Fruit fly (Drosophila melanogaster) whole organism, prepupa: Measurements from ENCODE around the gene Tsp97E.
A peak's percentile ranks its signal among the peaks of the same experiment; 100 is the strongest.

Experiments
- Blimp-1 ChIP-seq: fragments of 200-800 bp; sonication (Bioruptor generic); optimal IDR thresholded peaks from 3 replicates; lab custom pipeline; 2017; ENCODE audit warnings: missing biosample characterization, missing genetic modification characterization, mild to moderate bottlenecking, moderate library complexity, missing genetic modification reagents
- CG10631 ChIP-seq: fragments of 200-800 bp; sonication (Bioruptor generic); optimal IDR thresholded peaks from 2 replicates; lab custom pipeline; 2016; ENCODE audit warnings: missing biosample characterization, missing genetic modification characterization
- CG10669 ChIP-seq: fragments of 200-800 bp; sonication (Bioruptor generic); optimal IDR thresholded peaks from 3 replicates; lab custom pipeline; 2018; ENCODE audit warnings: missing biosample characterization, mild to moderate bottlenecking, missing genetic modification characterization, moderate library complexity
- CG11762 ChIP-seq: fragments of 200-800 bp; sonication (Bioruptor generic); optimal IDR thresholded peaks from 3 replicates; lab custom pipeline; 2016; ENCODE audit warnings: missing biosample characterization, missing genetic modification characterization; ENCODE audit not compliant: insufficient read depth
- CG11902 ChIP-seq: fragments of 200-800 bp; sonication (Bioruptor generic); optimal IDR thresholded peaks from 3 replicates; lab custom pipeline; 2016; ENCODE audit warnings: missing biosample characterization, missing genetic modification characterization
- CG15336 ChIP-seq: fragments of 200-800 bp; sonication (Bioruptor generic); IDR thresholded peaks from 2 replicates; pipeline ENCODE4 v1.3.6; 2022; ENCODE audit warnings: missing biosample characterization, missing genetic modification characterization
- CG1621 ChIP-seq: fragments of 200-800 bp; sonication (Bioruptor generic); optimal IDR thresholded peaks from 3 replicates; lab custom pipeline; 2018; ENCODE audit warnings: missing biosample characterization, mild to moderate bottlenecking, missing genetic modification characterization
- CG16779 ChIP-seq: fragments of 200-800 bp; sonication (Bioruptor generic); optimal IDR thresholded peaks from 3 replicates; lab custom pipeline; 2017; ENCODE audit warnings: missing biosample characterization, mild to moderate bottlenecking, missing genetic modification characterization
- CG3032 ChIP-seq: fragments of 200-800 bp; optimal IDR thresholded peaks from 2 replicates; lab custom pipeline; 2019; ENCODE audit warnings: missing biosample characterization, mild to moderate bottlenecking, missing genetic modification characterization, moderate library complexity
- CG31627 ChIP-seq: fragments of 200-800 bp; sonication (Bioruptor generic); optimal IDR thresholded peaks from 3 replicates; lab custom pipeline; 2016; ENCODE audit warnings: missing biosample characterization, missing genetic modification characterization
- CG32006 ChIP-seq: fragments of 200-800 bp; sonication (Bioruptor generic); optimal IDR thresholded peaks from 3 replicates; lab custom pipeline; 2017; ENCODE audit warnings: missing biosample characterization, mild to moderate bottlenecking, missing genetic modification characterization
- CG34406 ChIP-seq: fragments of 200-800 bp; sonication (Bioruptor generic); optimal IDR thresholded peaks from 3 replicates; lab custom pipeline; 2016; ENCODE audit warnings: missing biosample characterization, missing genetic modification characterization
- CG3919 ChIP-seq: fragments of 200-800 bp; sonication (Bioruptor generic); optimal IDR thresholded peaks from 3 replicates; lab custom pipeline; 2016; ENCODE audit warnings: missing biosample characterization, missing genetic modification characterization
- CG4318 ChIP-seq: fragments of 200-800 bp; sonication (Bioruptor generic); optimal IDR thresholded peaks from 3 replicates; lab custom pipeline; 2017; ENCODE audit warnings: missing biosample characterization, mild to moderate bottlenecking, missing genetic modification characterization
- CG6163 ChIP-seq: fragments of 200-800 bp; sonication (Bioruptor generic); IDR thresholded peaks from 3 replicates; pipeline ENCODE4 v1.3.6; 2022; ENCODE audit warnings: missing biosample characterization, missing genetic modification characterization
- CG6276 ChIP-seq: fragments of 200-800 bp; sonication (Bioruptor generic); optimal IDR thresholded peaks from 2 replicates; lab custom pipeline; 2017; ENCODE audit warnings: missing biosample characterization, mild to moderate bottlenecking, missing genetic modification characterization
- CG6792 ChIP-seq: fragments of 200-800 bp; sonication (Bioruptor generic); optimal IDR thresholded peaks from 3 replicates; lab custom pipeline; 2016; ENCODE audit warnings: missing biosample characterization, missing genetic modification characterization
- CG6808 ChIP-seq: fragments of 200-800 bp; sonication (Bioruptor generic); optimal IDR thresholded peaks from 3 replicates; lab custom pipeline; 2017; ENCODE audit warnings: missing biosample characterization, missing genetic modification characterization, mild to moderate bottlenecking, moderate library complexity, missing genetic modification reagents
- CG6854 ChIP-seq: fragments of 200-800 bp; sonication (Bioruptor generic); optimal IDR thresholded peaks from 2 replicates; lab custom pipeline; 2017; ENCODE audit warnings: missing biosample characterization, mild to moderate bottlenecking, missing genetic modification characterization
- CG8119 ChIP-seq: fragments of 200-800 bp; sonication (Bioruptor generic); IDR thresholded peaks from 3 replicates; pipeline ENCODE4 v1.3.6; 2022; ENCODE audit warnings: missing biosample characterization, missing genetic modification characterization
- CG8319 ChIP-seq: fragments of 200-800 bp; sonication (Bioruptor generic); optimal IDR thresholded peaks from 3 replicates; lab custom pipeline; 2016; ENCODE audit warnings: missing biosample characterization, missing genetic modification characterization
- Eip75B ChIP-seq: fragments of 200-800 bp; sonication (Bioruptor generic); optimal IDR thresholded peaks from 3 replicates; lab custom pipeline; 2016; ENCODE audit warnings: missing biosample characterization, missing genetic modification characterization
- Eip78C ChIP-seq: fragments of 200-800 bp; sonication (Bioruptor generic); peaks from one replicate; lab custom pipeline; 2016; ENCODE audit warnings: missing biosample characterization, missing genetic modification characterization
- Eip93F ChIP-seq: fragments of 200-800 bp; sonication (Bioruptor generic); optimal IDR thresholded peaks from 2 replicates; lab custom pipeline; 2016; ENCODE audit warnings: missing biosample characterization, mild to moderate bottlenecking, missing genetic modification characterization
- Ets21C ChIP-seq: fragments of 200-800 bp; sonication (Bioruptor generic); optimal IDR thresholded peaks from 3 replicates; lab custom pipeline; 2016; ENCODE audit warnings: missing biosample characterization, missing genetic modification characterization
- Gug ChIP-seq: fragments of 200-800 bp; sonication (Bioruptor generic); IDR thresholded peaks from 2 replicates; pipeline ENCODE4 v1.3.6; 2022; ENCODE audit warnings: missing biosample characterization, missing genetic modification characterization
- Hr38 ChIP-seq: sonication (Bioruptor generic); optimal IDR thresholded peaks from 2 replicates; lab custom pipeline; 2016; ENCODE audit warnings: missing biosample characterization, missing genetic modification characterization
- Hr39 ChIP-seq: fragments of 200-800 bp; sonication (Bioruptor generic); optimal IDR thresholded peaks from 2 replicates; lab custom pipeline; 2016; ENCODE audit warnings: missing biosample characterization, missing genetic modification characterization
- Hr4 ChIP-seq: fragments of 200-800 bp; sonication (Bioruptor generic); optimal IDR thresholded peaks from 3 replicates; lab custom pipeline; 2016; ENCODE audit warnings: missing biosample characterization, missing genetic modification characterization
- Lpt ChIP-seq: fragments of 200-800 bp; sonication (Bioruptor generic); optimal IDR thresholded peaks from 3 replicates; lab custom pipeline; 2016; ENCODE audit warnings: missing biosample characterization, missing genetic modification characterization
- Met ChIP-seq: fragments of 200-800 bp; sonication (Bioruptor generic); optimal IDR thresholded peaks from 3 replicates; lab custom pipeline; 2016; ENCODE audit warnings: missing biosample characterization, missing genetic modification characterization
- OdsH ChIP-seq: fragments of 200-800 bp; sonication (Bioruptor generic); optimal IDR thresholded peaks from 3 replicates; lab custom pipeline; 2016; ENCODE audit warnings: missing biosample characterization, missing genetic modification characterization
- Smox ChIP-seq: fragments of 200-800 bp; sonication (Bioruptor generic); optimal IDR thresholded peaks from 3 replicates; lab custom pipeline; 2016; ENCODE audit warnings: missing biosample characterization, missing genetic modification characterization
- Sox102F ChIP-seq: fragments of 200-800 bp; sonication (Bioruptor generic); optimal IDR thresholded peaks from 2 replicates; lab custom pipeline; 2016; ENCODE audit warnings: missing biosample characterization, mild to moderate bottlenecking, missing genetic modification characterization
- Sox14 ChIP-seq: fragments of 200-800 bp; sonication (Bioruptor generic); optimal IDR thresholded peaks from 3 replicates; lab custom pipeline; 2016; ENCODE audit warnings: missing biosample characterization, missing genetic modification characterization
- Sox15 ChIP-seq: fragments of 200-800 bp; sonication (Bioruptor generic); optimal IDR thresholded peaks from 3 replicates; lab custom pipeline; 2016; ENCODE audit warnings: missing biosample characterization, missing genetic modification characterization
- achi ChIP-seq: fragments of 200-800 bp; sonication (Bioruptor generic); optimal IDR thresholded peaks from 3 replicates; lab custom pipeline; 2016; ENCODE audit warnings: missing biosample characterization, missing genetic modification characterization
- cyc ChIP-seq: fragments of 200-800 bp; sonication (Bioruptor generic); optimal IDR thresholded peaks from 3 replicates; lab custom pipeline; 2016; ENCODE audit warnings: missing biosample characterization, missing genetic modification characterization
- dac ChIP-seq: fragments of 200-800 bp; sonication (Bioruptor generic); optimal IDR thresholded peaks from 2 replicates; lab custom pipeline; 2017; ENCODE audit warnings: missing biosample characterization, mild to moderate bottlenecking, missing genetic modification characterization
- dsx ChIP-seq: fragments of 200-800 bp; optimal IDR thresholded peaks from 3 replicates; lab custom pipeline; 2019; ENCODE audit warnings: missing biosample characterization, mild to moderate bottlenecking, missing genetic modification characterization, moderate library complexity; ENCODE audit not compliant: poor library complexity, severe bottlenecking
- eg ChIP-seq: fragments of 200-800 bp; sonication (Bioruptor generic); IDR thresholded peaks from 3 replicates; pipeline ENCODE4 v1.3.6; 2022; ENCODE audit warnings: missing biosample characterization, missing genetic modification characterization
- esn ChIP-seq: fragments of 200-800 bp; sonication (Bioruptor generic); optimal IDR thresholded peaks from 2 replicates; lab custom pipeline; 2016; ENCODE audit warnings: missing biosample characterization, mild to moderate bottlenecking, missing genetic modification characterization, moderate library complexity
- fd59A ChIP-seq: fragments of 200-800 bp; sonication (Bioruptor generic); optimal IDR thresholded peaks from 2 replicates; lab custom pipeline; 2017; ENCODE audit warnings: missing biosample characterization, mild to moderate bottlenecking, missing genetic modification characterization, missing genetic modification reagents
- fd85E ChIP-seq: fragments of 200-800 bp; sonication (Bioruptor generic); optimal IDR thresholded peaks from 3 replicates; lab custom pipeline; 2016; ENCODE audit warnings: missing biosample characterization, missing genetic modification characterization
- fkh ChIP-seq: fragments of 200-800 bp; sonication (Bioruptor generic); optimal IDR thresholded peaks from 3 replicates; lab custom pipeline; 2017; ENCODE audit warnings: missing biosample characterization, mild to moderate bottlenecking, missing genetic modification characterization, moderate library complexity
- lz ChIP-seq: fragments of 200-800 bp; sonication (Bioruptor generic); optimal IDR thresholded peaks from 3 replicates; lab custom pipeline; 2016; ENCODE audit warnings: missing biosample characterization, missing genetic modification characterization
- net ChIP-seq: fragments of 200-800 bp; sonication (Bioruptor generic); optimal IDR thresholded peaks from 3 replicates; lab custom pipeline; 2016; ENCODE audit warnings: missing biosample characterization, missing genetic modification characterization
- pdm3 ChIP-seq: fragments of 200-800 bp; sonication (Bioruptor generic); optimal IDR thresholded peaks from 3 replicates; lab custom pipeline; 2016; ENCODE audit warnings: missing biosample characterization, missing genetic modification characterization
- spab ChIP-seq: fragments of 200-800 bp; sonication (Bioruptor generic); optimal IDR thresholded peaks from 2 replicates; lab custom pipeline; 2017; ENCODE audit warnings: missing biosample characterization, mild to moderate bottlenecking, missing genetic modification characterization, missing genetic modification reagents
- ss ChIP-seq, 2 experiments: fragments of 200-800 bp; sonication (Bioruptor generic); optimal IDR thresholded peaks; 2 replicates in 1 of 2; 3 replicates in 1 of 2; lab custom pipeline; 2017 to 2018; ENCODE audit warnings: mild to moderate bottlenecking in 2 of 2, missing biosample characterization in 2 of 2, missing genetic modification characterization in 2 of 2, moderate library complexity in 1 of 2
- topi ChIP-seq: fragments of 200-800 bp; sonication (Bioruptor generic); optimal IDR thresholded peaks from 3 replicates; lab custom pipeline; 2016; ENCODE audit warnings: missing biosample characterization, missing genetic modification characterization
- vri ChIP-seq: fragments of 200-800 bp; sonication (Bioruptor generic); optimal IDR thresholded peaks from 3 replicates; lab custom pipeline; 2016; ENCODE audit warnings: missing biosample characterization, mild to moderate bottlenecking, missing genetic modification characterization

Gene Tsp97E

dm6 chr3R:26963747-26964174 lies 856 bp downstream of the Tsp97E start:
- peak; percentile 58 for TF ChIP-seq OdsH
- peak; percentile 87 for TF ChIP-seq CG6808 (GFP tag; lab: Kevin White, UChicago)
- TF ChIP-seq CG8319 (GFP tag; lab: Kevin White, UChicago): peak; percentile 27
- peak; percentile 87 for TF ChIP-seq topi
- no peak for TF ChIP-seq Hr38 (GFP tag; lab: Kevin White, UChicago)
- TF ChIP-seq CG6854 (GFP tag; lab: Kevin White, UChicago): no peak
- no peak for TF ChIP-seq Smox (GFP tag; lab: Kevin White, UChicago)
- peak; percentile 81 for TF ChIP-seq achi (GFP tag; lab: Kevin White, UChicago)
- peak; percentile 71 for TF ChIP-seq CG11762 (GFP tag; lab: Kevin White, UChicago)
- TF ChIP-seq net (GFP tag; lab: Kevin White, UChicago): peak; percentile 50
- TF ChIP-seq fd59A (GFP tag; lab: Kevin White, UChicago): peak; percentile 57
- TF ChIP-seq CG10669 (GFP tag; lab: Kevin White, UChicago): peak; percentile 88
- TF ChIP-seq CG31627 (GFP tag; lab: Kevin White, UChicago): peak; percentile 61
- peak; percentile 84 for TF ChIP-seq CG3919 (GFP tag; lab: Kevin White, UChicago)
- peak; percentile 38 for TF ChIP-seq CG10631 (GFP tag; lab: Kevin White, UChicago)
- TF ChIP-seq CG1621 (tag; lab: Kevin White, UChicago): peak; percentile 57
- peak; percentile 73 to 81 for TF ChIP-seq ss (GFP tag; optimal IDR thresholded peaks at IDR 0.05; lab: Kevin White, UChicago)
- TF ChIP-seq Lpt (GFP tag; lab: Kevin White, UChicago): peak; percentile 7
- peak; percentile 56 for TF ChIP-seq CG16779
- peak; percentile 11 for TF ChIP-seq fkh (GFP tag; lab: Kevin White, UChicago)
- TF ChIP-seq dac (GFP tag; lab: Kevin White, UChicago): peak; percentile 49
- TF ChIP-seq Met: peak; percentile 58
- peak; percentile 33 for TF ChIP-seq CG4318 (GFP tag; lab: Kevin White, UChicago)
- TF ChIP-seq spab (GFP tag; lab: Kevin White, UChicago): peak; percentile 82
- TF ChIP-seq lz (GFP tag; lab: Kevin White, UChicago): peak; percentile 60
- TF ChIP-seq Sox15 (GFP tag; lab: Kevin White, UChicago): no peak
- TF ChIP-seq Eip75B (GFP tag; lab: Kevin White, UChicago): peak; percentile 53
- TF ChIP-seq pdm3 (GFP tag; lab: Kevin White, UChicago): peak; percentile 58
- peak; percentile 70 for TF ChIP-seq Hr39 (GFP tag; lab: Kevin White, UChicago)
- TF ChIP-seq CG3032 (tag; lab: Kevin White, UChicago): peak; percentile 80
- peak; percentile 50 for TF ChIP-seq esn (GFP tag; lab: Kevin White, UChicago)
- TF ChIP-seq fd85E (GFP tag; lab: Kevin White, UChicago): peak; percentile 66
- TF ChIP-seq cyc (GFP tag; lab: Kevin White, UChicago): peak; percentile 85
- TF ChIP-seq dsx: peak; percentile 83
- peak; percentile 61 for TF ChIP-seq CG8119 (GFP tag; lab: Robert Waterston, UW)
- peak; percentile 42; the same call in 1 of the 2 replicates for TF ChIP-seq Gug (GFP tag; lab: Robert Waterston, UW)
- TF ChIP-seq CG6276: no peak
- TF ChIP-seq CG15336 (GFP tag; lab: Robert Waterston, UW): peak; percentile 67
- peak; percentile 63 for TF ChIP-seq Sox102F (GFP tag; lab: Kevin White, UChicago)
- TF ChIP-seq Ets21C: peak; percentile 19
- TF ChIP-seq Blimp-1 (GFP tag; lab: Kevin White, UChicago): peak; percentile 62
- peak; percentile 62; the same call in 2 of the 3 replicates for TF ChIP-seq CG6163
- TF ChIP-seq vri (GFP tag; lab: Kevin White, UChicago): peak; percentile 22
- TF ChIP-seq CG11902: peak; percentile 67
- TF ChIP-seq Sox14 (GFP tag; lab: Kevin White, UChicago): peak; percentile 50
- peak; percentile 95 for TF ChIP-seq Eip78C (GFP tag; lab: Kevin White, UChicago)
- peak; percentile 51 for TF ChIP-seq CG6792
- TF ChIP-seq Hr4 (GFP tag; lab: Kevin White, UChicago): peak; percentile 58
- peak; percentile 68 for TF ChIP-seq eg (GFP tag; lab: Robert Waterston, UW)
- peak; percentile 65 for TF ChIP-seq CG32006
- TF ChIP-seq CG34406 (GFP tag; lab: Kevin White, UChicago): peak; percentile 47
- no peak for TF ChIP-seq Eip93F (GFP tag; lab: Kevin White, UChicago)
